Fruit fly (Drosophila melanogaster) whole organism, embryonic: ENCODE results near the gene CG6230.

Experiments used
- ATbp ChIP-seq: fragments of 200-800 bp; sonication (Bioruptor generic); optimal IDR thresholded peaks from 2 replicates; lab custom pipeline; 2017; ENCODE audit warnings: missing biosample characterization, mild to moderate bottlenecking, missing genetic modification characterization, missing genetic modification reagents
- C15 ChIP-seq: fragments of 200-800 bp; sonication (Bioruptor generic); IDR thresholded peaks from 3 replicates; pipeline ENCODE4 v1.3.6; 2022; ENCODE audit warnings: missing biosample characterization, missing genetic modification characterization
- CG11560 ChIP-seq: fragments of 200-800 bp; sonication (Bioruptor generic); IDR thresholded peaks from 3 replicates; pipeline ENCODE4 v1.3.6; 2022; ENCODE audit warnings: missing biosample characterization, missing genetic modification characterization
- CG14710 ChIP-seq: fragments of 200-800 bp; sonication (Bioruptor generic); optimal IDR thresholded peaks from 3 replicates; lab custom pipeline; 2019; ENCODE audit warnings: missing biosample characterization, mild to moderate bottlenecking, missing genetic modification characterization, moderate library complexity
- CG16815 ChIP-seq: fragments of 200-800 bp; sonication (Bioruptor generic); optimal IDR thresholded peaks from 3 replicates; lab custom pipeline; 2017; ENCODE audit warnings: missing biosample characterization, mild to moderate bottlenecking, missing genetic modification characterization
- CG2678 ChIP-seq: fragments of 200-800 bp; sonication (Bioruptor generic); optimal IDR thresholded peaks from 3 replicates; lab custom pipeline; 2019; ENCODE audit warnings: missing biosample characterization, mild to moderate bottlenecking, missing genetic modification characterization, moderate library complexity
- CG2712 ChIP-seq: fragments of 200-800 bp; optimal IDR thresholded peaks from 3 replicates; lab custom pipeline; 2019; ENCODE audit warnings: missing biosample characterization, mild to moderate bottlenecking, missing genetic modification characterization, moderate library complexity
- CG32532 ChIP-seq: fragments of 200-800 bp; sonication (Bioruptor generic); IDR thresholded peaks from 2 replicates; pipeline ENCODE4 v1.3.6; 2022; ENCODE audit warnings: missing biosample characterization, missing genetic modification characterization
- CG32767 ChIP-seq: fragments of 200-800 bp; sonication (Bioruptor generic); IDR thresholded peaks from 2 replicates; pipeline ENCODE4 v1.3.6; 2022; ENCODE audit warnings: missing biosample characterization, missing genetic modification characterization
- CG3281 ChIP-seq: fragments of 200-800 bp; sonication (Bioruptor generic); optimal IDR thresholded peaks from 3 replicates; lab custom pipeline; 2017; ENCODE audit warnings: missing biosample characterization, mild to moderate bottlenecking, missing genetic modification characterization
- CG4328 ChIP-seq: fragments of 200-800 bp; sonication (Bioruptor generic); optimal IDR thresholded peaks from 3 replicates; lab custom pipeline; 2017; ENCODE audit warnings: missing biosample characterization, missing genetic modification reagents, missing genetic modification characterization
- CG4424 ChIP-seq: fragments of 200-800 bp; sonication (Bioruptor generic); optimal IDR thresholded peaks from 3 replicates; lab custom pipeline; 2016; ENCODE audit warnings: missing biosample characterization, missing genetic modification characterization
- CG4707 ChIP-seq: fragments of 200-800 bp; sonication (Bioruptor generic); optimal IDR thresholded peaks from 2 replicates; lab custom pipeline; 2018; ENCODE audit warnings: missing biosample characterization, mild to moderate bottlenecking, missing genetic modification characterization, moderate library complexity
- CG4854 ChIP-seq: fragments of 200-800 bp; sonication (Bioruptor generic); optimal IDR thresholded peaks from 2 replicates; lab custom pipeline; 2016; ENCODE audit warnings: missing biosample characterization, missing genetic modification characterization, inconsistent platforms
- CG6654 ChIP-seq: fragments of 200-800 bp; sonication (Bioruptor generic); optimal IDR thresholded peaks from 2 replicates; lab custom pipeline; 2017; ENCODE audit warnings: missing biosample characterization, mild to moderate bottlenecking, missing genetic modification characterization
- CG7271 ChIP-seq: fragments of 200-800 bp; sonication (Bioruptor generic); optimal IDR thresholded peaks from 2 replicates; lab custom pipeline; 2018; ENCODE audit warnings: missing biosample characterization, mild to moderate bottlenecking, missing genetic modification characterization, moderate library complexity
- CG7372 ChIP-seq: fragments of 200-800 bp; sonication (Bioruptor generic); IDR thresholded peaks from 2 replicates; pipeline ENCODE4 v1.3.6; 2022; ENCODE audit warnings: missing biosample characterization, missing genetic modification characterization
- CG7928 ChIP-seq: fragments of 200-800 bp; sonication (Bioruptor generic); optimal IDR thresholded peaks from 2 replicates; lab custom pipeline; 2017; ENCODE audit warnings: missing biosample characterization, mild to moderate bottlenecking, missing genetic modification characterization
- CG9817 ChIP-seq: fragments of 200-800 bp; sonication (Bioruptor generic); optimal IDR thresholded peaks from 2 replicates; lab custom pipeline; 2018; ENCODE audit warnings: missing biosample characterization, mild to moderate bottlenecking, missing genetic modification characterization, moderate library complexity
- CG9876 ChIP-seq: fragments of 200-800 bp; sonication (Bioruptor generic); optimal IDR thresholded peaks from 2 replicates; lab custom pipeline; 2016; ENCODE audit warnings: missing biosample characterization, missing genetic modification characterization
- CkIIα-i1 ChIP-seq: fragments of 200-800 bp; sonication (Bioruptor generic); IDR thresholded peaks from 2 replicates; pipeline ENCODE4 v1.3.6; 2022; ENCODE audit warnings: missing biosample characterization, missing genetic modification characterization
- Drgx ChIP-seq: fragments of 200-800 bp; sonication (Bioruptor generic); IDR thresholded peaks from 2 replicates; pipeline ENCODE4 v1.3.6; 2022; ENCODE audit warnings: missing biosample characterization, missing genetic modification characterization
- HLH4C ChIP-seq: fragments of 200-800 bp; sonication (Bioruptor generic); IDR thresholded peaks from 3 replicates; pipeline ENCODE4 v1.3.6; 2022; ENCODE audit warnings: missing biosample characterization, missing genetic modification characterization; ENCODE audit not compliant: partially characterized antibody
- Med ChIP-seq: fragments of 200-800 bp; sonication (Bioruptor generic); peaks from one replicate; lab custom pipeline; 2016; ENCODE audit warnings: missing biosample characterization, missing genetic modification characterization, mild to moderate bottlenecking, inconsistent platforms, moderate library complexity
- Nf-YC ChIP-seq: fragments of 200-800 bp; optimal IDR thresholded peaks from 3 replicates; lab custom pipeline; 2019; ENCODE audit warnings: missing biosample characterization, mild to moderate bottlenecking, missing genetic modification characterization, moderate library complexity
- NfI ChIP-seq: fragments of 200-800 bp; sonication (Bioruptor generic); optimal IDR thresholded peaks from 3 replicates; lab custom pipeline; 2018; ENCODE audit warnings: missing biosample characterization, mild to moderate bottlenecking, missing genetic modification characterization, moderate library complexity
- Ptx1 ChIP-seq: fragments of 200-800 bp; sonication (Bioruptor generic); IDR thresholded peaks from 2 replicates; pipeline ENCODE4 v1.3.6; 2022; ENCODE audit warnings: missing biosample characterization, missing genetic modification characterization
- Side ChIP-seq: fragments of 200-800 bp; sonication (Bioruptor generic); optimal IDR thresholded peaks from 2 replicates; lab custom pipeline; 2016; ENCODE audit warnings: missing biosample characterization, missing genetic modification characterization
- Six4 ChIP-seq: fragments of 200-800 bp; sonication (Bioruptor generic); optimal IDR thresholded peaks from 2 replicates; lab custom pipeline; 2016; ENCODE audit warnings: missing biosample characterization, missing genetic modification characterization
- Xbp1 ChIP-seq: fragments of 200-800 bp; sonication (Bioruptor generic); optimal IDR thresholded peaks from 3 replicates; lab custom pipeline; 2016; ENCODE audit warnings: missing biosample characterization, mild to moderate bottlenecking, missing genetic modification characterization
- al ChIP-seq: fragments of 200-800 bp; sonication (Bioruptor generic); IDR thresholded peaks from 2 replicates; pipeline ENCODE4 v1.3.6; 2022; ENCODE audit warnings: missing biosample characterization, missing genetic modification characterization
- ato ChIP-seq: fragments of 200-800 bp; sonication (Bioruptor generic); IDR thresholded peaks from 2 replicates; pipeline ENCODE4 v1.3.6; 2022; ENCODE audit warnings: missing biosample characterization, missing genetic modification characterization; ENCODE audit not compliant: partially characterized antibody
- az2 ChIP-seq: fragments of 200-800 bp; sonication (Bioruptor generic); optimal IDR thresholded peaks from 3 replicates; lab custom pipeline; 2016; ENCODE audit warnings: missing biosample characterization, missing genetic modification characterization
- bbx ChIP-seq: fragments of 200-800 bp; sonication (Bioruptor generic); IDR thresholded peaks from 2 replicates; pipeline ENCODE4 v1.3.6; 2022; ENCODE audit warnings: missing biosample characterization, missing genetic modification characterization; ENCODE audit not compliant: partially characterized antibody
- crc ChIP-seq: fragments of 200-800 bp; sonication (Bioruptor generic); optimal IDR thresholded peaks from 2 replicates; lab custom pipeline; 2016; ENCODE audit warnings: missing biosample characterization, missing genetic modification characterization
- crol ChIP-seq: fragments of 200-800 bp; sonication (Bioruptor generic); IDR thresholded peaks from 2 replicates; pipeline ENCODE4 v1.3.6; 2022; ENCODE audit warnings: missing biosample characterization, missing genetic modification characterization
- dpn ChIP-seq, 2 experiments: fragments of 200-800 bp; sonication (Bioruptor generic); optimal IDR thresholded peaks; 3 replicates each; lab custom pipeline; 2016; ENCODE audit warnings: missing biosample characterization in 2 of 2, missing genetic modification characterization in 2 of 2
- dysf ChIP-seq: fragments of 200-800 bp; sonication (Bioruptor generic); IDR thresholded peaks from 3 replicates; pipeline ENCODE4 v1.3.6; 2022; ENCODE audit warnings: missing biosample characterization, missing genetic modification characterization
- en ChIP-seq: fragments of 200-800 bp; sonication (Bioruptor generic); optimal IDR thresholded peaks from 2 replicates; lab custom pipeline; 2016; ENCODE audit warnings: missing biosample characterization, missing genetic modification characterization
- grau ChIP-seq: fragments of 200-800 bp; optimal IDR thresholded peaks from 3 replicates; lab custom pipeline; 2019; ENCODE audit warnings: missing biosample characterization, mild to moderate bottlenecking, missing genetic modification characterization, moderate library complexity
- grn ChIP-seq: fragments of 200-800 bp; sonication (Bioruptor generic); optimal IDR thresholded peaks from 3 replicates; lab custom pipeline; 2017; ENCODE audit warnings: missing biosample characterization, missing genetic modification characterization
- ind ChIP-seq: fragments of 200-800 bp; sonication (Bioruptor generic); optimal IDR thresholded peaks from 3 replicates; lab custom pipeline; 2016; ENCODE audit warnings: missing biosample characterization, missing genetic modification characterization
- jing ChIP-seq: fragments of 200-800 bp; sonication (Bioruptor generic); optimal IDR thresholded peaks from 2 replicates; lab custom pipeline; 2018; ENCODE audit warnings: missing biosample characterization, mild to moderate bottlenecking, missing genetic modification characterization
- nmo ChIP-seq: fragments of 200-800 bp; sonication (Bioruptor generic); optimal IDR thresholded peaks from 2 replicates; lab custom pipeline; 2018; ENCODE audit warnings: missing biosample characterization, mild to moderate bottlenecking, missing genetic modification characterization, moderate library complexity
- row ChIP-seq: fragments of 200-800 bp; sonication (Bioruptor generic); IDR thresholded peaks from 3 replicates; pipeline ENCODE4 v1.3.6; 2022; ENCODE audit warnings: missing biosample characterization, missing genetic modification characterization
- sens ChIP-seq: fragments of 200-800 bp; sonication (Bioruptor generic); peaks from one replicate; lab custom pipeline; 2016; ENCODE audit warnings: missing biosample characterization, missing genetic modification characterization
- sisA ChIP-seq: fragments of 200-800 bp; sonication (Bioruptor generic); IDR thresholded peaks from 2 replicates; pipeline ENCODE4 v1.3.6; 2022; ENCODE audit warnings: missing biosample characterization, missing genetic modification characterization
- tup ChIP-seq: fragments of 200-800 bp; sonication (Bioruptor generic); optimal IDR thresholded peaks from 2 replicates; lab custom pipeline; 2016; ENCODE audit warnings: missing biosample characterization, mild to moderate bottlenecking, missing genetic modification characterization, moderate library complexity
- zfh2 ChIP-seq: fragments of 200-800 bp; sonication (Bioruptor generic); optimal IDR thresholded peaks from 2 replicates; lab custom pipeline; 2016; ENCODE audit warnings: missing biosample characterization, missing genetic modification characterization

The CG6230 gene

DNA sequence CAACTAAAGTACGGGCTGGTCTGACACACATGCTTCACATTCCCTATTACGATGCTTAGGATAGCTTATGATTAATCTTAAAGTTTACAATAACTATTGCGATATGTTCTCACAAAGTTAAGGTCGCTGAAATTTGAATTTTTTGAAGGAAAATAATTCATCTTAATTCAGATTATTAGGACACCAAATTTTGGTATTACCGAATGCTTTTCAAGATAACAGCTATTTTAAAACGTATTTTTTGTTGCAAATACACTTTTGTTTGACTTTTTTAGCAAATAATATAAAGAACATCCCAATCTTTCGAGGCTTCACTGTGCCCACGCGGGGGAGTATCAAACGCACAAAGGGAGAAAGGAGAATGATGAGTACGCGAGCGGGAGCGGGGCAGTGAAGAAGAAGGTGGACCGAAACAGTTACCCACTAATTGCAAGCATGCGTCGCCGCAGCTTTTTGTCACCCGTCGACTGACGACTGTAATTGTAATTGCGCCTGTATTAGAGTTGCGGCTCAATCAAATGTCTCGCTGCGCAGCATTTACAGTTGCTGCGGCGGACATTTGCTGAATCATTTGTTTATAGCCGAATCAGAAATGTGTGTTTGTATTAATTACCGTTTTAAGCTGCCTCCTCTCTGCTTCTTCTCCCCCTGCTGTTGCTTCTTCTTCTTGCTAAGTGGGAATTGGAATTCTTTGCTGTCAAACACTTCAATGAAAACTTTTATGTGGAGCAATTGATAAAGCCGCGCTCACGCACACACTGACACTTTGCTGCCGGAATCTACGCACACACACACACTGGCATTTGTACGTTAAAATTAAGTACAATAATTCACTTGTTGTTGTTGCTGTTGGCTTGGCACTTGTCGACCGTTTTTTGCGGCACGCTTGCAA is 53.9 kb downstream of the CG6230 start:
- TF ChIP-seq Nf-YC (no peak), Drgx (peak; percentile 50; the same call in 1 of the 2 replicates), crol (peak; percentile 65), HLH4C (GFP tag; lab: Robert Waterston, UW) (no peak), tup (GFP tag; lab: Kevin White, UChicago) (no peak), al (GFP tag; lab: Robert Waterston, UW) (peak; percentile 24; the same call in 1 of the 2 replicates), CG4424 (GFP tag; lab: Kevin White, UChicago) (no peak), bbx (GFP tag; lab: Robert Waterston, UW) (no peak), CG7928 (GFP tag; lab: Kevin White, UChicago) (peak; percentile 6), CG32532 (GFP tag; lab: Robert Waterston, UW) (0 out of 2 replicates have a peak, but pooled peaks have one; percentile 36), sisA (GFP tag; lab: Robert Waterston, UW) (peak; percentile 34; the same call in 1 of the 2 replicates), ind (peak; percentile 46), CG3281 (GFP tag; lab: Kevin White, UChicago) (peak; percentile 34), Ptx1 (GFP tag; lab: Robert Waterston, UW) (peak; percentile 44; the same call in 1 of the 2 replicates), en (GFP tag; lab: Kevin White, UChicago) (no peak), ATbp (GFP tag; lab: Kevin White, UChicago) (no peak), Side (GFP tag; lab: Kevin White, UChicago) (peak; percentile 11), NfI (no peak), CG16815 (GFP tag; lab: Kevin White, UChicago) (peak; percentile 31), CkIIα-i1 (GFP tag; lab: Robert Waterston, UW) (no peak), CG7372 (GFP tag; lab: Robert Waterston, UW) (no peak), CG6654 (no peak), sens (GFP tag; lab: Kevin White, UChicago) (peak; percentile 83), CG14710 (tag; lab: Kevin White, UChicago) (no peak), CG11560 (tag; lab: Robert Waterston, UW) (no peak), dysf (peak; percentile 50; the same call in 2 of the 3 replicates), Six4 (GFP tag; lab: Kevin White, UChicago) (no peak), jing (GFP tag; lab: Kevin White, UChicago) (no peak), CG7271 (tag; lab: Kevin White, UChicago) (no peak), ato (GFP tag; lab: Robert Waterston, UW) (no peak), Med (peak; percentile 82), grau (peak; percentile 84), CG2678 (tag; lab: Kevin White, UChicago) (peak; percentile 41), CG4328 (GFP tag; lab: Kevin White, UChicago) (no peak), Xbp1 (GFP tag; lab: Kevin White, UChicago) (peak; percentile 38), az2 (peak; percentile 4), CG4854 (GFP tag; lab: Kevin White, UChicago) (no peak), nmo (GFP tag; lab: Kevin White, UChicago) (peak; percentile 24), zfh2 (GFP tag; lab: Kevin White, UChicago) (peak; percentile 30), CG2712 (tag; lab: Kevin White, UChicago) (peak; percentile 5), CG4707 (GFP tag; lab: Kevin White, UChicago) (no peak), CG9817 (tag; lab: Kevin White, UChicago) (peak; percentile 15), C15 (GFP tag; lab: Robert Waterston, UW) (no peak), row (GFP tag; lab: Robert Waterston, UW) (peak; percentile 37; the same call in 2 of the 3 replicates), CG9876 (GFP tag; lab: Kevin White, UChicago) (no peak), crc (GFP tag; lab: Kevin White, UChicago) (no peak), dpn (GFP tag; optimal IDR thresholded peaks at IDR 0.05; lab: Kevin White, UChicago) (peak in 1 of 2 experiments; percentile 21), grn (no peak), CG32767 (GFP tag; lab: Robert Waterston, UW) (no peak)
